Fruit fly (Drosophila melanogaster): ENCODE data around the gene CG3309.

CG3309 gene

DNA sequence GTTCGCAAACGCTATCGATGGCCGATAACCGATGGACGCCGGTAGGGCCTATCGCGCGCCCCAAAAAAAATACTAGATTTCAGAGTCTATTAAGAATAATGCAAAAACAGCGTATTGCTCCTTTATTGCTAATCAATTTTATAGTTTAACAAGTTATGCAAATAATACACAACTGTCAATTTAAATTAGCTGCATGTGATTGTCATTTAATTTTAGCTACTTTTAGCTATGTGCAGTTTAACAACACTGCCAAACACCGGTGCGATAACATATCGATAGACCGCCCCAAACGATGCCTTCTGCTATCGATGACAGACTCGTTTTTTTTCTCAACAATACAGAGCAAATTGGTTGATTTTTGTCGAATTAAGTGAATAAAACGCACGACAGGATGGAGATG, 20.2 kb downstream of the CG3309 start, which contains the start of the genes Cdk7 and snf:
Cdk7 (minus strand) TSS at position 21 of the 400 bp plus-strand sequence.
snf (plus strand) TSS at position 280 of the 400 bp plus-strand sequence.
- no peak for TF ChIP-seq noc (tag; optimal IDR thresholded peaks at IDR 0.05)

- no peak for TF ChIP-seq noc (tag; optimal IDR thresholded peaks at IDR 0.05)
Observed at dm6 chrX:5307317-5307716, 21.8 kb downstream of the CG3309 start, which contains the start of gene CG17764. Gene CG17764 (minus strand): TSS chrX:5307417.

- TF ChIP-seq noc (tag; optimal IDR thresholded peaks at IDR 0.05), result no peak
Observed at dm6 chrX:5305591-5305990, 23.6 kb downstream of the CG3309 start, which contains the start of gene CG3323. Gene CG3323 (minus strand): TSS chrX:5305691.

DNA sequence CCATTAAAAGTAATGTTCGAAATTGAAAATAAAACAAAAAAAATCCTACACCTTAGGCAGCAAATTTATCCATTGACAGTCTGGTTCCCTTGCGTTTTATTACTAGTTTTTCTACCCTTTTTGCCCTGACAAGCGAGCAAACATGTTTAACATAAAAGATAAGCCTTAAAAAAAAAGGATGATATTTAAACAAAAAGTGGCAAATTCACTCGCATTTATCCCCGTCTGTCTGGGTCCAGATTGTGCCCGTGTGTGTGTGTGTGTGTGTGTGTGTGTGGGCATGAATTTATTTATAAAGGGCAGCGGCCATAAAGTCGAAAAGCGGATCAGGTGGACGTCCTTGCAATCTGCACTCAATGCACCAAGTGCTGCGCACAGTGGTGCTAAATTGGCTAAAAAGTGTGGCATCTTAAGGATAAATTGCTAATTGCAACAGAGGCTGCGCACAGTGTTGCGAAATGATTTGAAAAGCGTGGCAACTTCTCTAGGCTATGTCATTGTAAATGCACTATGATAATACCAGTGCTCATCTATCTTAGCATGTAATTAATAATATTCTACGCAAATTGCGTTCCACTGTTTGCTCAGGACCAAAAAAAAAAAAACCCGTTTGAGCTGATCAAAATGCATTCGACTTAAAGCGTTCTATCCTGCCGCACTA, 28.4 kb downstream of the CG3309 start:
- no peak for TF ChIP-seq noc (tag; optimal IDR thresholded peaks at IDR 0.05)

- TF ChIP-seq noc (tag; optimal IDR thresholded peaks at IDR 0.05), result no peak
Observed at dm6 chrX:5299957-5300356, 29.2 kb downstream of the CG3309 start.

- no peak for TF ChIP-seq noc (tag; optimal IDR thresholded peaks at IDR 0.05)
Observed at dm6 chrX:5295766-5296165, 33.4 kb downstream of the CG3309 start, which contains the start of gene CG42749. Gene CG42749 (plus strand): TSS chrX:5296066.

DNA sequence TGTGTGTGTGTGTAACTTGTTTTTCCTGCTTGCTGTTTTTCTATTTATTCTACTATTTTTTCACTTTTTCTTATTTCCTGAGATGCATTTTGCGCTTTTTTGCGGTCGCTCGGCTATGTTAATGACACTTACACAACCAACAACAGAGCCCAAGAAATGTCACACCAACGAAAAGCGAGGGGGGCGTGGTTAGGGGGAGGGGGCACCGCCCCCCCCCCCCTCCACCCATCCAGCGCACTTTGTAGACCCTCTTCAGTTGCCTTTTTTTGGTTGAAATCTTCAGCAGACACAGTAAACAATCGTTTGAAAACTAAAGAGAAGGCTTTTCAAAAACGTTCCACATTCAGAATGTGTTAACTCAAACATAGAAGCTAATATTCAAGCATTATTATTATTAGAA, 36.0 kb downstream of the CG3309 start:
- TF ChIP-seq noc (tag; optimal IDR thresholded peaks at IDR 0.05), result no peak

DNA sequence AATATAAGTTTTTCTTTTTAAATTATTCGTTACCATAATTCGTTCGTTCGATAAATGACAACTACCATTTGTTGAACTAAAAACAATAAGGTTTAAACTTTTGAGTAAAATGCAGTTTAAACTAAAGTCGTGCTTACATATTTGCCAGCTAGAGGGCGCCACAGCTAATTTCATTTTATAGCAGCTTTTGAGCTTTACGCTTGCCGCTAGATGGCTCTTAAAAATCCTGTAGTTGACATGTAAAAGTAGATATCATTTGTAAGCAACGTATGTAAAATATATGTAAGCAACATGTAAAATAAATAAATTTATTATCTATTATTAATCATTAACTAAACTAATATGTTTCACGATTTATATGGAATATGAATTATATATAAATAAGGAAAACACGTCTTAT, 39.5 kb downstream of the CG3309 start:
- no peak for TF ChIP-seq noc (tag; optimal IDR thresholded peaks at IDR 0.05)

dm6 chrX:5286513-5286912, 42.6 kb downstream of the CG3309 start:
- TF ChIP-seq noc (tag; optimal IDR thresholded peaks at IDR 0.05), result no peak

DNA sequence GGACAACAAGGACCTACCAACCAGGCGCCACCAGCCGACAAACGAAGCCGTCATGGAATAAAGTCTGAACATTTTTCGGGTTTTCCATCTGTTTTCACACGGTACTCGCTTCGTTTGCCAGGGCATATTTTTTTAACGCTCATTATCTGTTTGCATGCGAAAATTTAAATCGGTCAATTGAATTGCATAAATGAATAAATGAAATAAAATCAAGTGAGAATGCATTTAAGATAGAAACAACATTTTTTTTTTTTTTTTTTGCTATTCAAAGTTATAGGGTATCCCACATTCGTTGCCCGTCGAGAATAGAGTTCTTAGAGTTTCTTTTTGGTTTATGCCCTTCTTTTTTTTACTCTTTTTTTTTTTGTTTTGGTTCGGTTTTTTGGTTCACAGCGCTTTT, 43.3 kb downstream of the CG3309 start:
- no peak for TF ChIP-seq noc (tag; optimal IDR thresholded peaks at IDR 0.05)
